Worm (Caenorhabditis elegans): ENCODE data around the gene C56A3.4.

Gene C56A3.4

DNA sequence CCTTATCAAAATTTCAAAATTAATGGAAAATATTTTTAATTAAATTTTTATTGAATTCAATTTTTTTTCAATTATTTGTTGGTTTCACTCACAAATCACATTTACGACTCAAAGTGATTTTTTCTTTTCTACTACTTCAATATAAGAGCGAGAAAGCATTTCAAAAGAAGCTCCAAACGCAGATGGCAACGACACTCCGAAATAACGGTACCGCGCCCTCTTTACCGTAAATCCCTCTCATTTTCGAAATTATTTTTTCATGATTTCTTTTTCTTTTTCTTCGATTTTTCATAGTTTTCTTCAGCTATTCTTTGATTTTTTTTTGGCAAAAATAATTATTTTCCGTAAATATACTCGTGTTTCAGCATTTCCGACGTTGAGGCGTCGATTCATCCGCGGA, 24.3 kb downstream of the C56A3.4 start:
- TF ChIP-seq attf-3 (GFP tag; conservative IDR thresholded peaks at IDR 0.05) = peak; percentile 86

- no peak for TF ChIP-seq ceh-27 (GFP tag; optimal IDR thresholded peaks at IDR 0.05)
- TF ChIP-seq hrde-1 (tag; optimal IDR thresholded peaks at IDR 0.05; ENCODE audit: borderline replicate concordance) = no peak
These were observed 28.4 kb downstream of the C56A3.4 start, which contains the start of gene R11G10.3 for ce11 chrV:13523194-13523593. Gene R11G10.3, plus strand, starts transcription at chrV:13523494.

DNA sequence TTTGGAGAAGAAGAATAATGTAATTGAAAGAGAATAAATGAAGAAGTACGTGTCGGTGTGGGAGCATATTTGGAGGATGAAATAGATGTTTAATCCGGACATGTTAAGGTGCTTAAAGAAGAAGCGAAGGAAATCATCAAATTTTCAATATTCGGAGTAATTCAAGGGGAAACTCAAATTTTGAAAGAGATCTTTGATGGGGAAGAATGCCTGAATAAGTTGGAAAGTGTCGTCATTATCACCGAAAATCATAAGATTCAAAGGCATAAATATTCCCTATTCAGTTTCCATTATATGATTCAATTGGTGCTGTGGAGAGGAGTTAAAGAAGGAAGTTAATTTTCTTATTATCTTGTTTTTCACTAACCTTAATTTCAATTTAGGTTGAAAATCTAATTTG, 36.4 kb downstream of the C56A3.4 start, which contains the start of gene semi-1:
TSS of gene semi-1 (minus strand) at position 101 of the 400 bp plus-strand sequence.
- TF ChIP-seq snpc-3.4 (tag; optimal IDR thresholded peaks at IDR 0.05) (no peak), tbx-9 (tag; optimal IDR thresholded peaks at IDR 0.05; ENCODE audit: borderline replicate concordance) (no peak), mel-28 (tag; optimal IDR thresholded peaks at IDR 0.05; ENCODE audit: borderline replicate concordance) (no peak), bed-1 (GFP tag; IDR thresholded peaks at IDR 0.05) (no peak), hlh-12 (tag; optimal IDR thresholded peaks at IDR 0.05) (no peak), nhr-27 (tag; optimal IDR thresholded peaks at IDR 0.05) (no peak)

DNA sequence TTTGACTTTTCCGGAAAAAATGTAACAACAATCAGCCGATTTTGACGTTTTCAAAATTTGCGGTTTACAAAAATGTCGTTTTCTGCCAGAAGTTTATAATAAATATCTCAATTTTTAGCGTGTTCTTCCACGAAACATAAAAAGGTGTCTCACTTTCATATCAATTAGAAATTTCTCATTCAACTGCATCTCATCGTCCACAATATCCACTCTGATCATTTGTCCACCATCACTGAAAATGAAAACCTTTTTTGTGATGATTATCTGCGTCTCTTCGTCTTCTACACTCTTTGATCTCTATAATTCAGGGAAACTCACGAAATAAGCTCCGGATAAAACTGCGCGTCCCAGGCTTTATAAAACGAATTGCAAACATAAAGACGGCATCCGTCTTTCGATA, 39.0 kb downstream of the C56A3.4 start:
- TF ChIP-seq sea-2 (GFP tag; IDR thresholded peaks at IDR 0.05) (no peak), rpc-1 (optimal IDR thresholded peaks at IDR 0.05) (no peak), rpc-1 (tag; optimal IDR thresholded peaks at IDR 0.05) (no peak), ceh-40 (GFP tag; IDR thresholded peaks at IDR 0.05) (no peak), zim-3 (tag; optimal IDR thresholded peaks at IDR 0.05) (no peak), F49E8.2 (tag; optimal IDR thresholded peaks at IDR 0.05; ENCODE audit: insufficient read depth) (no peak), tlf-1 (GFP tag; optimal IDR thresholded peaks at IDR 0.05) (no peak), B0336.3 (GFP tag; IDR thresholded peaks at IDR 0.05) (no peak)

ce11 chrV:13511618-13512017, 39.9 kb downstream of the C56A3.4 start, which contains the start of gene avr-15:
Gene avr-15, minus strand, starts transcription at chrV:13511718.
- TF ChIP-seq T07F8.4 (tag; optimal IDR thresholded peaks at IDR 0.05) = no peak
- TF ChIP-seq zim-3 (tag; optimal IDR thresholded peaks at IDR 0.05) = no peak
- TF ChIP-seq ztf-6 (GFP tag; IDR thresholded peaks at IDR 0.05) = no peak
- no peak for TF ChIP-seq madf-10 (tag; optimal IDR thresholded peaks at IDR 0.05)
- no peak for TF ChIP-seq Y53G8AR.9 (GFP tag; conservative IDR thresholded peaks at IDR 0.05)

DNA sequence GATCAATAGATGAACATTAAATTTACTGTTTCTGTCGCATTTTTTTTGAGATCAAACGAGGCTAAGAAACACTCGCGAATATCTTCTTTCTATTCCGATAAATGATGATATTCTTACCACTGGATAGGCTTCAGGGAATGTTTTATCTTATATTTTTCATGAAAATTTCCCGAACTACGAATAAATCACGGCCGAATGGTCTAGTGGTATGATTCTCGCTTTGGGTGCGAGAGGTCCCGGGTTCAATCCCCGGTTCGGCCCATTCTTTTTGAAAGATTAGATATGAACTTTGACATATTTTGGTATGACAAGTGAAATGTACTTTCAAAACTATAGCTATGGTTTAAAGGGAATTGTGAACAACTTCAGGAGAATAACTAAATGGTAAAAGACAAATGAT, 42.0 kb downstream of the C56A3.4 start:
- TF ChIP-seq B0261.1 (tag; optimal IDR thresholded peaks at IDR 0.05) = peak; percentile 56
- TF ChIP-seq rec-8 (tag; optimal IDR thresholded peaks at IDR 0.05) = peak in 1 of 2 experiments; percentile 13
- peak; percentile 80 for TF ChIP-seq tbp1 (GFP tag; optimal IDR thresholded peaks at IDR 0.05)
- peak; percentile 11 for TF ChIP-seq him-1 (tag; optimal IDR thresholded peaks at IDR 0.05)
- TF ChIP-seq D2030.7 (GFP tag; IDR thresholded peaks at IDR 0.05) = peak; percentile 40; the same call in 1 of the 2 replicates
- TF ChIP-seq ztf-25 (GFP tag; IDR thresholded peaks at IDR 0.05) = 0 out of 2 replicates have a peak, but pooled peaks have one; percentile 63
- TF ChIP-seq madf-8 (GFP tag; conservative IDR thresholded peaks at IDR 0.05) = 0 out of 2 replicates have a peak, but pooled peaks have one; percentile 17
- TF ChIP-seq rpc-1 (optimal IDR thresholded peaks at IDR 0.05) = peak; percentile 46
- peak; percentile 74 for TF ChIP-seq rpc-1 (tag; optimal IDR thresholded peaks at IDR 0.05)

DNA sequence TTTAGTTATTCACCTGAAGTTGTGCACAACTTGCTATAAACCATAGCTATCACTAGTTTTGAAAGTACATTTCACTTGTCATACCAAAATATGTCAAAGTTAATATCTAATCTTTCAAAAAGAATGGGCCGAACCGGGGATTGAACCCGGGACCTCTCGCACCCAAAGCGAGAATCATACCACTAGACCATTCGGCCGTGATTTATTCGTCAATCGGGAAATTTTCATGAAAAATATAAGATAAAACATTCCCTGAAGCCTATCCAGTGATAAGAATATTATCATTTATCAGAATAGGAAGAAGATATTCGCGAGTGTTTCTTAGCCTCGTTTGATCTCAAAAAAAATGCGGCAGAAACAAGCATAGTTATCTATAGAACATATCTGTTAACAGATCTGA, 44.5 kb downstream of the C56A3.4 start:
- peak; percentile 37 for TF ChIP-seq rpc-1 (optimal IDR thresholded peaks at IDR 0.05)
- TF ChIP-seq rpc-1 (tag; optimal IDR thresholded peaks at IDR 0.05) = peak; percentile 70
- peak; percentile 77 for TF ChIP-seq tbp1 (GFP tag; optimal IDR thresholded peaks at IDR 0.05)
- TF ChIP-seq B0261.1 (tag; optimal IDR thresholded peaks at IDR 0.05) = peak; percentile 46
- peak; percentile 38 for TF ChIP-seq him-1 (tag; optimal IDR thresholded peaks at IDR 0.05)
